Fruit fly (Drosophila melanogaster) whole organism, adult: ENCODE data around the gene Ube3a.

Experiments
- CG11617 ChIP-seq: fragments of 200-800 bp; sonication (Bioruptor generic); optimal IDR thresholded peaks from 2 replicates; lab custom pipeline; 2017; ENCODE audit warnings: mild to moderate bottlenecking, missing biosample characterization, missing genetic modification reagents, missing genetic modification characterization
- CG12768 ChIP-seq: fragments of 200-800 bp; sonication (Bioruptor generic); optimal IDR thresholded peaks from 2 replicates; lab custom pipeline; 2017; ENCODE audit warnings: missing biosample characterization, missing genetic modification characterization, mild to moderate bottlenecking, moderate library complexity, missing genetic modification reagents
- CG14711 ChIP-seq: fragments of 200-800 bp; sonication (Bioruptor generic); optimal IDR thresholded peaks from 2 replicates; lab custom pipeline; 2018; ENCODE audit warnings: missing biosample characterization, mild to moderate bottlenecking, missing genetic modification characterization, moderate library complexity
- CG1620 ChIP-seq: fragments of 200-800 bp; sonication (Bioruptor generic); optimal IDR thresholded peaks from 2 replicates; lab custom pipeline; 2016; ENCODE audit warnings: missing biosample characterization, missing genetic modification characterization
- CG33017 ChIP-seq: fragments of 200-800 bp; sonication (Bioruptor generic); optimal IDR thresholded peaks from 2 replicates; lab custom pipeline; 2018; ENCODE audit warnings: missing biosample characterization, mild to moderate bottlenecking, missing genetic modification characterization, moderate library complexity
- CG5204 ChIP-seq: fragments of 200-800 bp; sonication (Bioruptor generic); optimal IDR thresholded peaks from 2 replicates; lab custom pipeline; 2016; ENCODE audit warnings: missing biosample characterization, missing genetic modification characterization
- CG7045 ChIP-seq: fragments of 200-800 bp; sonication (Bioruptor generic); optimal IDR thresholded peaks from 2 replicates; lab custom pipeline; 2017; ENCODE audit warnings: missing biosample characterization, mild to moderate bottlenecking, missing genetic modification characterization
- CG7101 ChIP-seq: fragments of 200-800 bp; sonication (Bioruptor generic); optimal IDR thresholded peaks from 2 replicates; lab custom pipeline; 2018; ENCODE audit warnings: missing biosample characterization, mild to moderate bottlenecking, missing genetic modification characterization, moderate library complexity
- Clk ChIP-seq: fragments of 200-800 bp; sonication (Bioruptor generic); optimal IDR thresholded peaks from 2 replicates; lab custom pipeline; 2017; ENCODE audit warnings: missing biosample characterization, missing genetic modification characterization
- Crg-1 ChIP-seq: fragments of 200-800 bp; sonication (Bioruptor generic); optimal IDR thresholded peaks from 2 replicates; lab custom pipeline; 2016; ENCODE audit warnings: missing biosample characterization, missing genetic modification characterization
- Hr96 ChIP-seq: fragments of 200-800 bp; sonication (Bioruptor generic); optimal IDR thresholded peaks from 2 replicates; lab custom pipeline; 2016; ENCODE audit warnings: missing biosample characterization, missing genetic modification characterization
- Mnt ChIP-seq: fragments of 200-800 bp; sonication (Bioruptor generic); optimal IDR thresholded peaks from 2 replicates; lab custom pipeline; 2016; ENCODE audit warnings: missing biosample characterization, mild to moderate bottlenecking, missing genetic modification characterization
- bab1 ChIP-seq: fragments of 200-800 bp; sonication (Bioruptor generic); optimal IDR thresholded peaks from 3 replicates; lab custom pipeline; 2019; ENCODE audit warnings: missing biosample characterization, mild to moderate bottlenecking, missing genetic modification characterization, moderate library complexity
- cic ChIP-seq: fragments of 200-800 bp; sonication (Bioruptor generic); optimal IDR thresholded peaks from 2 replicates; lab custom pipeline; 2017; ENCODE audit warnings: missing biosample characterization, mild to moderate bottlenecking, missing genetic modification characterization, moderate library complexity
- cnc ChIP-seq, 2 experiments: fragments of >200 bp; optimal IDR thresholded peaks; 2 replicates each; lab custom pipeline; 2017
- kay ChIP-seq: fragments of 200-800 bp; sonication (Bioruptor generic); peaks from one replicate; lab custom pipeline; 2016; ENCODE audit warnings: missing biosample characterization, missing genetic modification characterization, borderline replicate concordance
- ovo ChIP-seq: fragments of 200-800 bp; sonication (Bioruptor generic); optimal IDR thresholded peaks from 2 replicates; lab custom pipeline; 2016; ENCODE audit warnings: missing biosample characterization, missing genetic modification characterization
- pad ChIP-seq: fragments of 200-800 bp; sonication (Bioruptor generic); optimal IDR thresholded peaks from 3 replicates; lab custom pipeline; 2017; ENCODE audit warnings: missing biosample characterization, missing genetic modification characterization, mild to moderate bottlenecking, moderate library complexity, missing genetic modification reagents
- tj ChIP-seq: fragments of 200-800 bp; sonication (Bioruptor generic); optimal IDR thresholded peaks from 3 replicates; lab custom pipeline; 2017; ENCODE audit warnings: missing biosample characterization, mild to moderate bottlenecking, missing genetic modification characterization, moderate library complexity
- toe ChIP-seq: fragments of 200-800 bp; sonication (Bioruptor generic); optimal IDR thresholded peaks from 2 replicates; lab custom pipeline; 2016; ENCODE audit warnings: missing biosample characterization, missing genetic modification characterization

The Ube3a gene

DNA sequence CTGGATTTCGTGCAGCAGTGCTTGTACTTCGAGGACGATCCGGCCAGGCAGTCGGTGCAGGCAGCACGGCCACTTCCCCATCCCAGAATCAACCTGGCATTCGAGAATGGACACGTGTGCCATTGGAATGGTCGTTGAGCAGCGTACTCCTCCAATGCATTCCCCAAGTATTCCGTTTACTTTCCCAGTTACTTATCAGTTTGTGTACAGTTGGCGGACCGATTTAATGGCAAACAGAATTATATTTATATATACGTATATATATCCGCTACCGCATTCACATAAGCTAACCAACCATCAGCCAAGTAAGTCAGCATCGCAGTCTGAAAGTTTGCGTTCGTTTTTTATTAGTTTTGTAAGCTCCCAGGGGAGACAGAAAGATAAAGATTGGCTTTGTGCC is 3.3 kb upstream of the Ube3a start:
- TF ChIP-seq CG11617 (GFP tag; lab: Kevin White, UChicago) (no peak), CG1620 (no peak), Mnt (GFP tag; lab: Kevin White, UChicago) (no peak), toe (no peak), Clk (no peak), kay (peak; percentile 88), CG33017 (no peak), ovo (GFP tag; lab: Kevin White, UChicago) (no peak), CG7101 (tag; lab: Kevin White, UChicago) (no peak), Hr96 (GFP tag; lab: Kevin White, UChicago) (no peak), CG12768 (GFP tag; lab: Kevin White, UChicago) (peak; percentile 12), Crg-1 (GFP tag; lab: Kevin White, UChicago) (no peak), pad (GFP tag; lab: Kevin White, UChicago) (no peak), cic (GFP tag; lab: Kevin White, UChicago) (peak; percentile 68), CG5204 (GFP tag; lab: Kevin White, UChicago) (no peak), cnc (optimal IDR thresholded peaks at IDR 0.05; lab: Kevin White, UChicago) (no peak), tj (no peak), CG7045 (no peak), bab1 (GFP tag; lab: Kevin White, UChicago) (no peak), CG14711 (tag; lab: Kevin White, UChicago) (no peak)

DNA sequence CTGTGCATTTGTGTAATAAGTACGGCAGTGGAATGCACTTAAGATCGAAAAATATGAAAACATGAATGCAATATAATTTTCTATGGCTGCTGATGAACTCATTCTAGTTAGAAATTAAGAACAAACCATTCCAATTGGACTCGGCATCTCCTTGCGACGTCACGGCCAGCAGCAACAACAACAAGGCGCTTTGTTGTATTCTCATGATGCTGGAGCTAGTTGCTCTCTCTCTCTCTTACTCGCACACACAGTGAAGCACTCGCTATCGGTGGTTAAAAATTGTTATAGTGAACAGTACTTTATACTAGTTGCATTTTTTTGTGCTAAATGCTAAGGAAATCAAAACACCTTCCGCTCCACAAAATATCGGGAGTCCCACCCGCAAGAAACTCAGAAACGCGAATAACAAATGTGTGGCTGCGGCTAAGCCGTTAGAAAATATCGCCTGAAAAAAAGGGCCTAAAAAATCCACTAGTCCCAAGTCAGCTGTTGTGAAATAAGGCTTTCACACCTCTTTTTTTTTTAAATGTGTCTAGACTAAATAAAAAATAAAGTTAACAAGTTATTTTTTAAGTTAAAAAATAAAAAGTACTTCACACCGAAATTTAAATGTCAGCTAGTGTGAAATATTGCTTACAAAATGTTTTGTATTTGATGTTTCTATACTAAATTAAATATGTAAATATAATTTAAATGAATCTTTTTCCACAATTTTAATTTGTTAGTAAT is 4.6 kb downstream of the Ube3a start, which contains the start of gene Plod:
Plod (minus strand) TSS at position 409 of the 729 bp plus-strand sequence.
- TF ChIP-seq Mnt (GFP tag; lab: Kevin White, UChicago), result peak; percentile 55
- no peak for TF ChIP-seq Hr96 (GFP tag; lab: Kevin White, UChicago)
- no peak for TF ChIP-seq CG1620
- TF ChIP-seq tj, result peak; percentile 38
- no peak for TF ChIP-seq toe
- no peak for TF ChIP-seq CG33017
- TF ChIP-seq CG12768 (GFP tag; lab: Kevin White, UChicago), result no peak
- no peak for TF ChIP-seq CG7045
- TF ChIP-seq ovo (GFP tag; lab: Kevin White, UChicago), result peak; percentile 58
- peak; percentile 30 for TF ChIP-seq CG11617 (GFP tag; lab: Kevin White, UChicago)
- no peak for TF ChIP-seq Clk
- TF ChIP-seq pad (GFP tag; lab: Kevin White, UChicago), result no peak
- no peak for TF ChIP-seq CG14711 (tag; lab: Kevin White, UChicago)
- peak; percentile 49 for TF ChIP-seq CG7101 (tag; lab: Kevin White, UChicago)
- TF ChIP-seq kay, result no peak
- no peak for TF ChIP-seq CG5204 (GFP tag; lab: Kevin White, UChicago)
- TF ChIP-seq cnc (optimal IDR thresholded peaks at IDR 0.05; lab: Kevin White, UChicago), result no peak
- no peak for TF ChIP-seq bab1 (GFP tag; lab: Kevin White, UChicago)
- no peak for TF ChIP-seq Crg-1 (GFP tag; lab: Kevin White, UChicago)
- no peak for TF ChIP-seq cic (GFP tag; lab: Kevin White, UChicago)

DNA sequence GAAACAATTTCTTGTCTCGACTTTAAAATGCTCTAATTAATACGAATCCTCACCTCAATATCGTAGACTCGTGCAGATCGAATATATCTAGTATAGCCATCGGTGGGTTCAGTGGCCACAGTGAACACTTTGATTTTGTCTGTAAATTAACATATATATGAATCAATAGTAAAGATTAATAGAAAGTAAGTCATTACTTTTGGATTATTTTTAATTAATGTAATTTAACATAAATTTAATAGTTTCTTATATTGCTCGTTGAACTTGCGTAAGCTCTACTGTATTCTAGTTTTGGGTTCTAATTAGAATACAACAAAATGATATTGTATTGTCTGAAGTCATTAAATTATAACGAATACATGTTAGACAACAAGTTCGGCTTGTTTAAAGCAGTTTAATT is 5.5 kb downstream of the Ube3a start:
- TF ChIP-seq ovo (GFP tag; lab: Kevin White, UChicago) (no peak), cic (GFP tag; lab: Kevin White, UChicago) (no peak), Crg-1 (GFP tag; lab: Kevin White, UChicago) (no peak), kay (peak; percentile 29), CG7101 (tag; lab: Kevin White, UChicago) (peak; percentile 6)

DNA sequence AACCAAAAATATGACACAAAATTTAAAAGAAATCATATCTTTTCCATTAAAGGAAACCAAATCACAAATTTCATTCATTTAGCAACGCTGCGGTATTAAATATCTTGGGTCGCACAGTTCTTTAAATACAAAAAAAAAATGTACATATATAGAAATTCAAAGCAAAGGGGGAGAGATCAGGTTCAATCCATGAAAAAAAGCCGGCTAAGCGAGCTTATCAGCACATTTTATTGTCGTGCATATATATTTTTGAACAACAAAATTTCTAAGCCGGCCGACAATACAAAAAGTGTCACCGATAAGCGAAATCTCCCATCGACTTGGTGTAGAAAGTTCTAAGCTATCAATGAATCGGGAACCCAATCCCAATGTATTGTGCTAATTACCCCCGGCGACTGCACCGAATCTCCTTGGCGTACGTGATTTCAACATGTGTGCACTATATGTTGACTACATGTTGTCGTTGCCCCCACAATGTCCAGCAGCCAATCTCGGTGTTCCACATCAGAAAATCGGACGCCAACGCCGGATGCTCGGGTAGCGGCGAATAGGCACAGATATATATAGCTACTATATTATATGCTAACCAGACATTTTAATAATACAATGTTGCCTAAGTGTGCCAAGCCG is 6.4 kb downstream of the Ube3a start:
- TF ChIP-seq CG7101 (tag; lab: Kevin White, UChicago), result no peak
- no peak for TF ChIP-seq kay
- TF ChIP-seq tj, result peak; percentile 96

DNA sequence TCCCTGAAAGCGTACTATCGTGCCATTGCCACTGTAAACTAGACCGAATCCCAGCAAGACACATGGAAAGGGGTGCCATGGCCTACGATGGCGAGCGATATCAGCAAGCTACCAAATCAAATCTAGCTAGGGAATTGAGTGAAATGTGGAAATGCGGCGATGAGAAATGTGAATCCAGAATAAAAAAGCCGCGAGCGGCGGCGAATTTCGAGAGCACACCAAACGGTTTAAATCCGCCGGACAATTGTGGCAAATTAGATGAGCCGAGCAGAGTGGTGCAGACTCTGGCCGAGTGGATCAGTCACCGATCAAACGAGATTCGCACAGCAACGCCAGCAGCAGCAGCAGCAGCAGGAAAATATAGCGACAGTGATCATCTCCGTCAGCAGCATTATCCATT is 9.3 kb downstream of the Ube3a start, which contains the start of gene nkt:
nkt (plus strand) TSS at position 301 of the 400 bp plus-strand sequence.
- TF ChIP-seq CG14711 (tag; lab: Kevin White, UChicago), result no peak
- TF ChIP-seq CG1620, result no peak
- no peak for TF ChIP-seq CG5204 (GFP tag; lab: Kevin White, UChicago)
- TF ChIP-seq bab1 (GFP tag; lab: Kevin White, UChicago), result no peak
- no peak for TF ChIP-seq Hr96 (GFP tag; lab: Kevin White, UChicago)

DNA sequence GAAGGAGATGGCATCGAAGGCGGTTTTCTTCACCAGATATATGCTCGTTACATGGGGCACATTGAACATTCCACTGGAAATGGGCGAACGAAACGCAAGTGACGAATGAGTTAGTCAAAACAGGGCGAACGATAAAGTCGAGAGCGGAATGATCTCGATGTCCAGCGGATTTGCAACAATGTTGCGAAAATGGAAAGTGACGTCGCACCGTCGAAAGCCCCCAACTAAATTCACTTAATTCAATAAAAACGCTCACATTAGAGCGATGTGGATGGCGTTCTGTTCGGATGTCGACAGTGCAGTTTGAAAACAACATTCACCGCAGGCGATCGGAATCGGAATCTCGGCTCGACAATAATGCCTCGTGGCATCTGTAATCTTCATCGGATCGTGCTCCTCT is 11.1 kb downstream of the Ube3a start, which contains the start of gene CG7607:
CG7607 (plus strand) TSS at position 301 of the 400 bp plus-strand sequence.
- no peak for TF ChIP-seq Hr96 (GFP tag; lab: Kevin White, UChicago)
- TF ChIP-seq CG12768 (GFP tag; lab: Kevin White, UChicago), result no peak
- no peak for TF ChIP-seq cic (GFP tag; lab: Kevin White, UChicago)
- TF ChIP-seq pad (GFP tag; lab: Kevin White, UChicago), result no peak
- TF ChIP-seq tj, result no peak
- TF ChIP-seq CG7045, result no peak
- TF ChIP-seq cnc (optimal IDR thresholded peaks at IDR 0.05; lab: Kevin White, UChicago), result no peak
- no peak for TF ChIP-seq toe
- TF ChIP-seq Crg-1 (GFP tag; lab: Kevin White, UChicago), result no peak
- TF ChIP-seq CG7101 (tag; lab: Kevin White, UChicago), result no peak
- TF ChIP-seq bab1 (GFP tag; lab: Kevin White, UChicago), result no peak
- TF ChIP-seq CG5204 (GFP tag; lab: Kevin White, UChicago), result no peak
- TF ChIP-seq ovo (GFP tag; lab: Kevin White, UChicago), result no peak
- TF ChIP-seq CG14711 (tag; lab: Kevin White, UChicago), result no peak
- TF ChIP-seq Mnt (GFP tag; lab: Kevin White, UChicago), result no peak
- TF ChIP-seq CG11617 (GFP tag; lab: Kevin White, UChicago), result no peak
- no peak for TF ChIP-seq CG1620
- TF ChIP-seq Clk, result no peak
- TF ChIP-seq CG33017, result no peak
